Worm (Caenorhabditis elegans) whole organism, young adult: Measurements from ENCODE around the gene T26H5.11.
A peak's percentile ranks its signal among the peaks of the same experiment; 100 is the strongest.

Source experiments
- B0035.1 ChIP-seq: sonication (generic microtip); optimal IDR thresholded peaks from 2 replicates; lab custom pipeline; 2016; ENCODE audit warnings: missing genetic modification characterization, mild to moderate bottlenecking, missing compliant biosample characterization, missing genotype, missing genetic modification reagents
- B0261.1 ChIP-seq: sonication (generic microtip); optimal IDR thresholded peaks from 2 replicates; lab custom pipeline; 2016; ENCODE audit warnings: mild to moderate bottlenecking, missing genetic modification characterization, moderate library complexity, missing compliant biosample characterization
- B0336.3 ChIP-seq: fragments of 200-800 bp; sonication (Bioruptor generic); IDR thresholded peaks from 2 replicates; pipeline ENCODE4 v1.3.6; 2022; ENCODE audit warnings: missing genetic modification characterization, missing compliant biosample characterization
- D2030.7 ChIP-seq: fragments of 200-800 bp; sonication (Bioruptor generic); IDR thresholded peaks from 2 replicates; pipeline ENCODE4 v1.3.6; 2022; ENCODE audit warnings: missing genetic modification reagents, missing genetic modification characterization, missing compliant biosample characterization
- F10E7.11 ChIP-seq: sonication (generic microtip); optimal IDR thresholded peaks from 2 replicates; lab custom pipeline; 2017; ENCODE audit warnings: mild to moderate bottlenecking, missing genetic modification characterization, moderate library complexity, missing compliant biosample characterization
- F22D6.2 ChIP-seq: sonication (generic microtip); optimal IDR thresholded peaks from 2 replicates; lab custom pipeline; 2016; ENCODE audit warnings: mild to moderate bottlenecking, missing genetic modification characterization, missing compliant biosample characterization
- F33H1.4 ChIP-seq: fragments of 200-800 bp; sonication (Bioruptor generic); IDR thresholded peaks from 2 replicates; pipeline ENCODE4 v1.3.6; 2022; ENCODE audit warnings: missing genetic modification reagents, missing genetic modification characterization, missing compliant biosample characterization
- F37B4.10 ChIP-seq: fragments of 200-800 bp; sonication (Bioruptor generic); IDR thresholded peaks from 2 replicates; pipeline ENCODE4 v1.3.6; 2022; ENCODE audit warnings: missing genetic modification characterization, missing compliant biosample characterization
- F49E8.2 ChIP-seq: sonication (generic microtip); optimal IDR thresholded peaks from 3 replicates; lab custom pipeline; 2017; ENCODE audit warnings: missing genetic modification characterization, mild to moderate bottlenecking, missing compliant biosample characterization, antibody characterized with exemption, moderate library complexity; ENCODE audit not compliant: insufficient read depth
- F57A8.1 ChIP-seq: fragments of 200-800 bp; sonication (Bioruptor generic); optimal IDR thresholded peaks from 2 replicates; lab custom pipeline; 2018; ENCODE audit warnings: mild to moderate bottlenecking, missing genetic modification characterization, moderate library complexity, missing compliant biosample characterization
- Y67H2A.10 ChIP-seq: fragments of 200-800 bp; sonication (Bioruptor generic); conservative IDR thresholded peaks from 2 replicates; pipeline ENCODE4 v1.3.6; 2022; ENCODE audit warnings: missing genetic modification reagents, missing genetic modification characterization, missing compliant biosample characterization
- athp-1 ChIP-seq: sonication (generic microtip); optimal IDR thresholded peaks from 2 replicates; lab custom pipeline; 2017; ENCODE audit warnings: mild to moderate bottlenecking, missing genetic modification characterization, missing compliant biosample characterization
- attf-3 ChIP-seq: fragments of 200-800 bp; sonication (Bioruptor generic); conservative IDR thresholded peaks from 2 replicates; pipeline ENCODE4 v1.3.6; 2022; ENCODE audit warnings: missing genetic modification reagents, missing genetic modification characterization, missing compliant biosample characterization
- bed-1 ChIP-seq: fragments of 200-800 bp; sonication (Bioruptor generic); IDR thresholded peaks from 2 replicates; pipeline ENCODE4 v1.3.6; 2022; ENCODE audit warnings: missing genetic modification reagents, missing genetic modification characterization, missing compliant biosample characterization
- cebp-1 ChIP-seq, 2 experiments: fragments of 200-800 bp in 1 of 2; sonication (Bioruptor generic) in 1 of 2; sonication (generic microtip) in 1 of 2; IDR thresholded peaks in 1 of 2; optimal IDR thresholded peaks in 1 of 2; 2 replicates each; pipeline versions ENCODE4 v1.3.6 to Lab custom; 2017 to 2022; ENCODE audit warnings: missing compliant biosample characterization in 2 of 2, missing genetic modification characterization in 2 of 2, mild to moderate bottlenecking in 1 of 2, missing genetic modification reagents in 1 of 2, moderate library complexity in 1 of 2
- ceh-91 ChIP-seq: fragments of 200-800 bp; sonication (Bioruptor generic); IDR thresholded peaks from 2 replicates; pipeline ENCODE4 v1.3.6; 2022; ENCODE audit warnings: missing genetic modification reagents, missing genetic modification characterization, missing compliant biosample characterization
- chd-7 ChIP-seq: sonication (generic microtip); optimal IDR thresholded peaks from 2 replicates; lab custom pipeline; 2016; ENCODE audit warnings: mild to moderate bottlenecking, missing genetic modification characterization, moderate library complexity, missing compliant biosample characterization
- efl-1 ChIP-seq: fragments of 150-350 bp; optimal IDR thresholded peaks from 2 replicates; lab custom pipeline; 2014; ENCODE audit warnings: missing biosample characterization, missing genetic modification reagents, missing genetic modification characterization
- egl-44 ChIP-seq: fragments of 200-800 bp; sonication (Bioruptor generic); IDR thresholded peaks from 2 replicates; pipeline ENCODE4 v1.3.6; 2022; ENCODE audit warnings: missing genetic modification reagents, missing genetic modification characterization, missing compliant biosample characterization
- egrh-3 ChIP-seq: fragments of 200-800 bp; sonication (Bioruptor generic); IDR thresholded peaks from 2 replicates; pipeline ENCODE4 v1.3.6; 2022; ENCODE audit warnings: missing genetic modification reagents, missing genetic modification characterization, missing compliant biosample characterization
- ekl-4 ChIP-seq: fragments of 200-800 bp; sonication (Bioruptor generic); IDR thresholded peaks from 2 replicates; pipeline ENCODE4 v1.3.6; 2022; ENCODE audit warnings: missing genetic modification reagents, missing genetic modification characterization, missing compliant biosample characterization
- gei-17 ChIP-seq: fragments of 200-800 bp; sonication (Bioruptor generic); optimal IDR thresholded peaks from 2 replicates; lab custom pipeline; 2018; ENCODE audit warnings: mild to moderate bottlenecking, missing genetic modification characterization, missing compliant biosample characterization
- him-1 ChIP-seq: sonication (generic microtip); optimal IDR thresholded peaks from 2 replicates; lab custom pipeline; 2016; ENCODE audit warnings: missing genotype, missing genetic modification reagents, missing genetic modification characterization, missing compliant biosample characterization
- hmg-20 ChIP-seq: fragments of 200-800 bp; sonication (Bioruptor generic); IDR thresholded peaks from 2 replicates; pipeline ENCODE4 v1.3.6; 2022; ENCODE audit warnings: missing genetic modification reagents, missing genetic modification characterization, missing compliant biosample characterization
- lag-1 ChIP-seq: fragments of 200-800 bp; sonication (Bioruptor generic); IDR thresholded peaks from 2 replicates; pipeline ENCODE4 v1.3.6; 2022; ENCODE audit warnings: missing genetic modification reagents, missing genetic modification characterization, missing compliant biosample characterization
- let-526 ChIP-seq: fragments of 200-800 bp; sonication (Bioruptor generic); IDR thresholded peaks from 2 replicates; pipeline ENCODE4 v1.3.6; 2022; ENCODE audit warnings: missing genetic modification reagents, missing genetic modification characterization, missing compliant biosample characterization
- let-607 ChIP-seq, 2 experiments: fragments of 200-800 bp in 1 of 2; sonication (Bioruptor generic) in 1 of 2; sonication (generic microtip) in 1 of 2; optimal IDR thresholded peaks; 2 replicates each; lab custom pipeline; 2016 to 2018; ENCODE audit warnings: mild to moderate bottlenecking in 2 of 2, missing compliant biosample characterization in 2 of 2, missing genetic modification characterization in 2 of 2, moderate library complexity in 2 of 2, missing genotype in 1 of 2
- lin-26 ChIP-seq: fragments of 200-800 bp; sonication (Bioruptor generic); IDR thresholded peaks from 2 replicates; pipeline ENCODE4 v1.3.6; 2022; ENCODE audit warnings: missing genetic modification reagents, missing genetic modification characterization, missing compliant biosample characterization
- lsl-1 ChIP-seq: fragments of 200-800 bp; sonication (Bioruptor generic); optimal IDR thresholded peaks from 2 replicates; lab custom pipeline; 2018; ENCODE audit warnings: mild to moderate bottlenecking, missing genetic modification characterization, moderate library complexity, missing compliant biosample characterization
- lsy-27 ChIP-seq: sonication (generic microtip); optimal IDR thresholded peaks from 2 replicates; lab custom pipeline; 2017; ENCODE audit warnings: missing genetic modification characterization, mild to moderate bottlenecking, missing compliant biosample characterization, antibody characterized with exemption, missing genotype, borderline replicate concordance; ENCODE audit not compliant: insufficient read depth
- mcd-1 ChIP-seq: fragments of 200-800 bp; sonication (Bioruptor generic); IDR thresholded peaks from 2 replicates; pipeline ENCODE4 v1.3.6; 2022; ENCODE audit warnings: missing genetic modification reagents, missing genetic modification characterization, missing compliant biosample characterization
- nfya-1 ChIP-seq: sonication (generic microtip); optimal IDR thresholded peaks from 2 replicates; lab custom pipeline; 2017; ENCODE audit warnings: antibody characterized with exemption, missing compliant biosample characterization, missing genetic modification characterization, borderline replicate concordance; ENCODE audit not compliant: insufficient read depth
- nhr-179 ChIP-seq: sonication (generic microtip); optimal IDR thresholded peaks from 2 replicates; lab custom pipeline; 2016; ENCODE audit warnings: mild to moderate bottlenecking, missing genetic modification characterization, missing compliant biosample characterization
- nhr-27 ChIP-seq: fragments of 200-800 bp; sonication (Bioruptor generic); optimal IDR thresholded peaks from 2 replicates; lab custom pipeline; 2018; ENCODE audit warnings: mild to moderate bottlenecking, missing genetic modification characterization, moderate library complexity, missing compliant biosample characterization
- nhr-80 ChIP-seq: sonication (generic microtip); optimal IDR thresholded peaks from 2 replicates; lab custom pipeline; 2016; ENCODE audit warnings: missing genetic modification characterization, missing compliant biosample characterization
- sdz-38 ChIP-seq: sonication (generic microtip); optimal IDR thresholded peaks from 2 replicates; lab custom pipeline; 2016; ENCODE audit warnings: missing genotype, missing genetic modification characterization, missing compliant biosample characterization
- snpc-4 ChIP-seq, 5 experiments: fragments of 150-350 bp in 1 of 5; sonication (generic microtip) in 4 of 5; optimal IDR thresholded peaks; 2 replicates each; lab custom pipeline; 2014 to 2018; ENCODE audit warnings: missing genetic modification characterization in 5 of 5, missing biosample characterization in 3 of 5, antibody characterized with exemption in 2 of 5, mild to moderate bottlenecking in 2 of 5, missing compliant biosample characterization in 2 of 5, missing genotype in 2 of 5, moderate library complexity in 2 of 5, missing genetic modification reagents in 1 of 5
- sptf-2 ChIP-seq: fragments of 200-800 bp; sonication (Bioruptor generic); optimal IDR thresholded peaks from 2 replicates; lab custom pipeline; 2018; ENCODE audit warnings: mild to moderate bottlenecking, missing genetic modification characterization, missing compliant biosample characterization
- tbp1 ChIP-seq: fragments of 200-800 bp; sonication (Bioruptor generic); optimal IDR thresholded peaks from 2 replicates; lab custom pipeline; 2018; ENCODE audit warnings: mild to moderate bottlenecking, missing genetic modification characterization, missing compliant biosample characterization
- tbx-9 ChIP-seq: sonication (generic microtip); optimal IDR thresholded peaks from 2 replicates; lab custom pipeline; 2016; ENCODE audit warnings: borderline replicate concordance, missing genetic modification characterization, inconsistent platforms, missing compliant biosample characterization
- zim-3 ChIP-seq: sonication (generic microtip); optimal IDR thresholded peaks from 2 replicates; lab custom pipeline; 2017; ENCODE audit warnings: mild to moderate bottlenecking, missing genetic modification characterization, moderate library complexity, missing compliant biosample characterization
- ztf-18 ChIP-seq: sonication (generic microtip); optimal IDR thresholded peaks from 2 replicates; lab custom pipeline; 2016; ENCODE audit warnings: missing genotype, mild to moderate bottlenecking, missing genetic modification characterization, missing compliant biosample characterization
- ztf-22 ChIP-seq: fragments of 200-800 bp; sonication (Bioruptor generic); optimal IDR thresholded peaks from 2 replicates; lab custom pipeline; 2018; ENCODE audit warnings: mild to moderate bottlenecking, missing genetic modification characterization, moderate library complexity, missing compliant biosample characterization
- ztf-25 ChIP-seq: fragments of 200-800 bp; sonication (Bioruptor generic); IDR thresholded peaks from 2 replicates; pipeline ENCODE4 v1.3.6; 2022; ENCODE audit warnings: missing genetic modification reagents, missing genetic modification characterization, missing compliant biosample characterization
- ztf-28 ChIP-seq: fragments of 200-800 bp; sonication (Bioruptor generic); IDR thresholded peaks from 2 replicates; pipeline ENCODE4 v1.3.6; 2022; ENCODE audit warnings: missing genetic modification reagents, missing genetic modification characterization, missing compliant biosample characterization
- ztf-3 ChIP-seq: fragments of 200-800 bp; sonication (Bioruptor generic); optimal IDR thresholded peaks from 2 replicates; lab custom pipeline; 2018; ENCODE audit warnings: mild to moderate bottlenecking, missing genetic modification characterization, missing compliant biosample characterization
- ztf-6 ChIP-seq: fragments of 200-800 bp; sonication (Bioruptor generic); IDR thresholded peaks from 2 replicates; pipeline ENCODE4 v1.3.6; 2022; ENCODE audit warnings: missing genetic modification reagents, missing genetic modification characterization, missing compliant biosample characterization

The T26H5.11 gene

DNA sequence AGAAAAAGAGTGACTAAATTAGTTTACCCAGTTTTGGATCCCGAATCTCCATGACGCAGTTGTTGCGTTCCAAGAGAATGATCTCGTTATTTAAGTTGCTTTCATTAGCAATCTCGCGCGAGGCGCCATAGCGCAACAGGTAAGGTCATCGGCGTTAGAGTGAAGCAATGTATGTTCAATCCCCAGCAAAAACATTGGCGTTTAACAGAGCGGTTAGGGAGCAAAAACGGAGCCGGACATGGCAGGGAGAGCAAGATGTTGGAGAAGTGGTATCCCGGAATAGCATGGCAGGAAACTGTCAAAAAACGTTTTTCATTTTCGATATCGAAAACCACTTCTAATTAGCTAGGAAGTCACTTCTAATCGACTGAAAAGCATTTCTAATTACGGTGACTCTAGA lies 10.2 kb upstream of the T26H5.11 start (continued):
- TF ChIP-seq lin-26 (GFP tag; lab: Robert Waterston, UW), result peak; percentile 93
- TF ChIP-seq ztf-3 (GFP tag; lab: Kevin White, UChicago), result no peak
- no peak for TF ChIP-seq zim-3 (tag; lab: Kevin White, UChicago)
- peak; percentile 31; the same call in 1 of the 2 replicates for TF ChIP-seq ekl-4 (GFP tag; lab: Robert Waterston, UW)
- 0 out of 2 replicates have a peak, but pooled peaks have one; percentile 30 for TF ChIP-seq lag-1 (GFP tag; lab: Robert Waterston, UW)
- peak; percentile 17 for TF ChIP-seq athp-1 (tag; lab: Kevin White, UChicago)
- TF ChIP-seq ztf-18 (tag; lab: Kevin White, UChicago), result peak; percentile 31
- TF ChIP-seq sdz-38 (tag; lab: Kevin White, UChicago), result no peak
- no peak for TF ChIP-seq mcd-1 (GFP tag; lab: Robert Waterston, UW)
- no peak for TF ChIP-seq lsy-27 (tag; lab: Kevin White, UChicago)
- no peak for TF ChIP-seq let-526
- TF ChIP-seq tbp1 (GFP tag; lab: Kevin White, UChicago), result peak; percentile 86
- TF ChIP-seq ceh-91 (GFP tag; lab: Robert Waterston, UW), result no peak
- TF ChIP-seq chd-7 (tag; lab: Kevin White, UChicago), result no peak
- peak; percentile 67 for TF ChIP-seq B0261.1 (tag; lab: Kevin White, UChicago)
- no peak for TF ChIP-seq snpc-4 (GFP tag; optimal IDR thresholded peaks at IDR 0.05; lab: Kevin White, UChicago)
- no peak for TF ChIP-seq snpc-4 (tag; optimal IDR thresholded peaks at IDR 0.05; lab: Kevin White, UChicago)
- TF ChIP-seq egrh-3 (GFP tag; lab: Robert Waterston, UW), result no peak
- TF ChIP-seq F57A8.1 (GFP tag; lab: Kevin White, UChicago), result no peak
- no peak for TF ChIP-seq Y67H2A.10 (GFP tag; lab: Robert Waterston, UW)
- no peak for TF ChIP-seq tbx-9 (tag; lab: Kevin White, UChicago)
- no peak for TF ChIP-seq F22D6.2 (tag; lab: Kevin White, UChicago)
- TF ChIP-seq ztf-28 (GFP tag; lab: Robert Waterston, UW), result peak; percentile 44; the same call in 1 of the 2 replicates
- 0 out of 2 replicates have a peak, but pooled peaks have one; percentile 20 for TF ChIP-seq hmg-20
- TF ChIP-seq ztf-22 (GFP tag; lab: Kevin White, UChicago), result no peak
- no peak for TF ChIP-seq nhr-179
- no peak for TF ChIP-seq bed-1 (GFP tag; lab: Robert Waterston, UW)
- no peak for TF ChIP-seq cebp-1 (GFP tag; IDR thresholded peaks at IDR 0.05; lab: Robert Waterston, UW)
- no peak for TF ChIP-seq cebp-1 (tag; optimal IDR thresholded peaks at IDR 0.05; lab: Kevin White, UChicago)
- no peak for TF ChIP-seq efl-1 (GFP tag; lab: Kevin White, UChicago)
- TF ChIP-seq B0035.1 (tag; lab: Kevin White, UChicago), result no peak
- TF ChIP-seq D2030.7 (GFP tag; lab: Robert Waterston, UW), result peak; percentile 80
- TF ChIP-seq nhr-80, result no peak
- TF ChIP-seq nhr-27 (tag; lab: Kevin White, UChicago), result no peak
- TF ChIP-seq let-607 (tag; optimal IDR thresholded peaks at IDR 0.05; lab: Kevin White, UChicago), result no peak
- TF ChIP-seq egl-44 (GFP tag; lab: Robert Waterston, UW), result peak; percentile 67; the same call in 1 of the 2 replicates
- TF ChIP-seq B0336.3 (GFP tag; lab: Robert Waterston, UW), result no peak
- no peak for TF ChIP-seq F49E8.2 (tag; lab: Kevin White, UChicago)
- no peak for TF ChIP-seq F10E7.11 (tag; lab: Kevin White, UChicago)
- peak; percentile 34 for TF ChIP-seq lsl-1 (GFP tag; lab: Kevin White, UChicago)
- no peak for TF ChIP-seq ztf-6 (GFP tag; lab: Robert Waterston, UW)
- TF ChIP-seq gei-17, result no peak
- peak; percentile 57 for TF ChIP-seq him-1 (tag; lab: Kevin White, UChicago)
- no peak for TF ChIP-seq F37B4.10
- no peak for TF ChIP-seq nfya-1
- 0 out of 2 replicates have a peak, but pooled peaks have one; percentile 49 for TF ChIP-seq ztf-25 (GFP tag; lab: Robert Waterston, UW)
- TF ChIP-seq attf-3, result no peak
- peak; percentile 30; the same call in 1 of the 2 replicates for TF ChIP-seq F33H1.4
- TF ChIP-seq sptf-2 (GFP tag; lab: Kevin White, UChicago), result no peak
